Fruit fly (Drosophila melanogaster) whole organism, prepupa: ENCODE results near the gene CG14374.

Experiments used
- Blimp-1 ChIP-seq: fragments of 200-800 bp; sonication (Bioruptor generic); optimal IDR thresholded peaks from 3 replicates; lab custom pipeline; 2017; ENCODE audit warnings: missing biosample characterization, missing genetic modification characterization, mild to moderate bottlenecking, moderate library complexity, missing genetic modification reagents
- CG10631 ChIP-seq: fragments of 200-800 bp; sonication (Bioruptor generic); optimal IDR thresholded peaks from 2 replicates; lab custom pipeline; 2016; ENCODE audit warnings: missing biosample characterization, missing genetic modification characterization
- CG10669 ChIP-seq: fragments of 200-800 bp; sonication (Bioruptor generic); optimal IDR thresholded peaks from 3 replicates; lab custom pipeline; 2018; ENCODE audit warnings: missing biosample characterization, mild to moderate bottlenecking, missing genetic modification characterization, moderate library complexity
- CG11762 ChIP-seq: fragments of 200-800 bp; sonication (Bioruptor generic); optimal IDR thresholded peaks from 3 replicates; lab custom pipeline; 2016; ENCODE audit warnings: missing biosample characterization, missing genetic modification characterization; ENCODE audit not compliant: insufficient read depth
- CG15336 ChIP-seq: fragments of 200-800 bp; sonication (Bioruptor generic); IDR thresholded peaks from 2 replicates; pipeline ENCODE4 v1.3.6; 2022; ENCODE audit warnings: missing biosample characterization, missing genetic modification characterization
- CG1621 ChIP-seq: fragments of 200-800 bp; sonication (Bioruptor generic); optimal IDR thresholded peaks from 3 replicates; lab custom pipeline; 2018; ENCODE audit warnings: missing biosample characterization, mild to moderate bottlenecking, missing genetic modification characterization
- CG3032 ChIP-seq: fragments of 200-800 bp; optimal IDR thresholded peaks from 2 replicates; lab custom pipeline; 2019; ENCODE audit warnings: missing biosample characterization, mild to moderate bottlenecking, missing genetic modification characterization, moderate library complexity
- CG31627 ChIP-seq: fragments of 200-800 bp; sonication (Bioruptor generic); optimal IDR thresholded peaks from 3 replicates; lab custom pipeline; 2016; ENCODE audit warnings: missing biosample characterization, missing genetic modification characterization
- CG32006 ChIP-seq: fragments of 200-800 bp; sonication (Bioruptor generic); optimal IDR thresholded peaks from 3 replicates; lab custom pipeline; 2017; ENCODE audit warnings: missing biosample characterization, mild to moderate bottlenecking, missing genetic modification characterization
- CG34406 ChIP-seq: fragments of 200-800 bp; sonication (Bioruptor generic); optimal IDR thresholded peaks from 3 replicates; lab custom pipeline; 2016; ENCODE audit warnings: missing biosample characterization, missing genetic modification characterization
- CG3919 ChIP-seq: fragments of 200-800 bp; sonication (Bioruptor generic); optimal IDR thresholded peaks from 3 replicates; lab custom pipeline; 2016; ENCODE audit warnings: missing biosample characterization, missing genetic modification characterization
- CG4318 ChIP-seq: fragments of 200-800 bp; sonication (Bioruptor generic); optimal IDR thresholded peaks from 3 replicates; lab custom pipeline; 2017; ENCODE audit warnings: missing biosample characterization, mild to moderate bottlenecking, missing genetic modification characterization
- CG6163 ChIP-seq: fragments of 200-800 bp; sonication (Bioruptor generic); IDR thresholded peaks from 3 replicates; pipeline ENCODE4 v1.3.6; 2022; ENCODE audit warnings: missing biosample characterization, missing genetic modification characterization
- CG6276 ChIP-seq: fragments of 200-800 bp; sonication (Bioruptor generic); optimal IDR thresholded peaks from 2 replicates; lab custom pipeline; 2017; ENCODE audit warnings: missing biosample characterization, mild to moderate bottlenecking, missing genetic modification characterization
- CG6808 ChIP-seq: fragments of 200-800 bp; sonication (Bioruptor generic); optimal IDR thresholded peaks from 3 replicates; lab custom pipeline; 2017; ENCODE audit warnings: missing biosample characterization, missing genetic modification characterization, mild to moderate bottlenecking, moderate library complexity, missing genetic modification reagents
- CG6854 ChIP-seq: fragments of 200-800 bp; sonication (Bioruptor generic); optimal IDR thresholded peaks from 2 replicates; lab custom pipeline; 2017; ENCODE audit warnings: missing biosample characterization, mild to moderate bottlenecking, missing genetic modification characterization
- CG8119 ChIP-seq: fragments of 200-800 bp; sonication (Bioruptor generic); IDR thresholded peaks from 3 replicates; pipeline ENCODE4 v1.3.6; 2022; ENCODE audit warnings: missing biosample characterization, missing genetic modification characterization
- CG8319 ChIP-seq: fragments of 200-800 bp; sonication (Bioruptor generic); optimal IDR thresholded peaks from 3 replicates; lab custom pipeline; 2016; ENCODE audit warnings: missing biosample characterization, missing genetic modification characterization
- CG8632 ChIP-seq: fragments of 200-800 bp; sonication (Bioruptor generic); optimal IDR thresholded peaks from 3 replicates; lab custom pipeline; 2016; ENCODE audit warnings: missing biosample characterization, missing genetic modification characterization
- CG9139 ChIP-seq: fragments of 200-800 bp; sonication (Bioruptor generic); optimal IDR thresholded peaks from 3 replicates; lab custom pipeline; 2017; ENCODE audit warnings: missing biosample characterization, mild to moderate bottlenecking, missing genetic modification characterization
- Eip75B ChIP-seq: fragments of 200-800 bp; sonication (Bioruptor generic); optimal IDR thresholded peaks from 3 replicates; lab custom pipeline; 2016; ENCODE audit warnings: missing biosample characterization, missing genetic modification characterization
- Eip78C ChIP-seq: fragments of 200-800 bp; sonication (Bioruptor generic); peaks from one replicate; lab custom pipeline; 2016; ENCODE audit warnings: missing biosample characterization, missing genetic modification characterization
- Eip93F ChIP-seq: fragments of 200-800 bp; sonication (Bioruptor generic); optimal IDR thresholded peaks from 2 replicates; lab custom pipeline; 2016; ENCODE audit warnings: missing biosample characterization, mild to moderate bottlenecking, missing genetic modification characterization
- Lpt ChIP-seq: fragments of 200-800 bp; sonication (Bioruptor generic); optimal IDR thresholded peaks from 3 replicates; lab custom pipeline; 2016; ENCODE audit warnings: missing biosample characterization, missing genetic modification characterization
- OdsH ChIP-seq: fragments of 200-800 bp; sonication (Bioruptor generic); optimal IDR thresholded peaks from 3 replicates; lab custom pipeline; 2016; ENCODE audit warnings: missing biosample characterization, missing genetic modification characterization
- Smox ChIP-seq: fragments of 200-800 bp; sonication (Bioruptor generic); optimal IDR thresholded peaks from 3 replicates; lab custom pipeline; 2016; ENCODE audit warnings: missing biosample characterization, missing genetic modification characterization
- Sox15 ChIP-seq: fragments of 200-800 bp; sonication (Bioruptor generic); optimal IDR thresholded peaks from 3 replicates; lab custom pipeline; 2016; ENCODE audit warnings: missing biosample characterization, missing genetic modification characterization
- achi ChIP-seq: fragments of 200-800 bp; sonication (Bioruptor generic); optimal IDR thresholded peaks from 3 replicates; lab custom pipeline; 2016; ENCODE audit warnings: missing biosample characterization, missing genetic modification characterization
- acj6 ChIP-seq: fragments of 200-800 bp; sonication (Bioruptor generic); optimal IDR thresholded peaks from 3 replicates; lab custom pipeline; 2016; ENCODE audit warnings: missing biosample characterization, missing genetic modification characterization
- cyc ChIP-seq: fragments of 200-800 bp; sonication (Bioruptor generic); optimal IDR thresholded peaks from 3 replicates; lab custom pipeline; 2016; ENCODE audit warnings: missing biosample characterization, missing genetic modification characterization
- dac ChIP-seq: fragments of 200-800 bp; sonication (Bioruptor generic); optimal IDR thresholded peaks from 2 replicates; lab custom pipeline; 2017; ENCODE audit warnings: missing biosample characterization, mild to moderate bottlenecking, missing genetic modification characterization
- dsx ChIP-seq: fragments of 200-800 bp; optimal IDR thresholded peaks from 3 replicates; lab custom pipeline; 2019; ENCODE audit warnings: missing biosample characterization, mild to moderate bottlenecking, missing genetic modification characterization, moderate library complexity; ENCODE audit not compliant: poor library complexity, severe bottlenecking
- eg ChIP-seq: fragments of 200-800 bp; sonication (Bioruptor generic); IDR thresholded peaks from 3 replicates; pipeline ENCODE4 v1.3.6; 2022; ENCODE audit warnings: missing biosample characterization, missing genetic modification characterization
- esn ChIP-seq: fragments of 200-800 bp; sonication (Bioruptor generic); optimal IDR thresholded peaks from 2 replicates; lab custom pipeline; 2016; ENCODE audit warnings: missing biosample characterization, mild to moderate bottlenecking, missing genetic modification characterization, moderate library complexity
- fd59A ChIP-seq: fragments of 200-800 bp; sonication (Bioruptor generic); optimal IDR thresholded peaks from 2 replicates; lab custom pipeline; 2017; ENCODE audit warnings: missing biosample characterization, mild to moderate bottlenecking, missing genetic modification characterization, missing genetic modification reagents
- fkh ChIP-seq: fragments of 200-800 bp; sonication (Bioruptor generic); optimal IDR thresholded peaks from 3 replicates; lab custom pipeline; 2017; ENCODE audit warnings: missing biosample characterization, mild to moderate bottlenecking, missing genetic modification characterization, moderate library complexity
- lz ChIP-seq: fragments of 200-800 bp; sonication (Bioruptor generic); optimal IDR thresholded peaks from 3 replicates; lab custom pipeline; 2016; ENCODE audit warnings: missing biosample characterization, missing genetic modification characterization
- net ChIP-seq: fragments of 200-800 bp; sonication (Bioruptor generic); optimal IDR thresholded peaks from 3 replicates; lab custom pipeline; 2016; ENCODE audit warnings: missing biosample characterization, missing genetic modification characterization
- salr ChIP-seq, 2 experiments: fragments of 200-800 bp; sonication (Bioruptor generic); optimal IDR thresholded peaks; 3 replicates each; lab custom pipeline; 2016 to 2018; ENCODE audit warnings: missing biosample characterization in 2 of 2, missing genetic modification characterization in 2 of 2, mild to moderate bottlenecking in 1 of 2
- spab ChIP-seq: fragments of 200-800 bp; sonication (Bioruptor generic); optimal IDR thresholded peaks from 2 replicates; lab custom pipeline; 2017; ENCODE audit warnings: missing biosample characterization, mild to moderate bottlenecking, missing genetic modification characterization, missing genetic modification reagents
- ss ChIP-seq, 2 experiments: fragments of 200-800 bp; sonication (Bioruptor generic); optimal IDR thresholded peaks; 2 replicates in 1 of 2; 3 replicates in 1 of 2; lab custom pipeline; 2017 to 2018; ENCODE audit warnings: mild to moderate bottlenecking in 2 of 2, missing biosample characterization in 2 of 2, missing genetic modification characterization in 2 of 2, moderate library complexity in 1 of 2
- svp ChIP-seq: fragments of 200-800 bp; sonication (Bioruptor generic); peaks from one replicate; lab custom pipeline; 2016; ENCODE audit warnings: missing biosample characterization, missing genetic modification characterization
- topi ChIP-seq: fragments of 200-800 bp; sonication (Bioruptor generic); optimal IDR thresholded peaks from 3 replicates; lab custom pipeline; 2016; ENCODE audit warnings: missing biosample characterization, missing genetic modification characterization
- vri ChIP-seq: fragments of 200-800 bp; sonication (Bioruptor generic); optimal IDR thresholded peaks from 3 replicates; lab custom pipeline; 2016; ENCODE audit warnings: missing biosample characterization, mild to moderate bottlenecking, missing genetic modification characterization

The CG14374 gene

dm6 chr3R:13428341-13429040 is 31.6 kb upstream of the CG14374 start (continued):
- peak; percentile 56 for TF ChIP-seq esn (GFP tag; lab: Kevin White, UChicago)
- no peak for TF ChIP-seq CG6854 (GFP tag; lab: Kevin White, UChicago)
- peak; percentile 53 for TF ChIP-seq lz (GFP tag; lab: Kevin White, UChicago)
- TF ChIP-seq eg (GFP tag; lab: Robert Waterston, UW), result peak; percentile 82
- peak; percentile 85 for TF ChIP-seq CG15336
- TF ChIP-seq Blimp-1 (GFP tag; lab: Kevin White, UChicago), result no peak
- TF ChIP-seq Eip75B, result peak; percentile 61
- TF ChIP-seq CG6163 (GFP tag; lab: Robert Waterston, UW), result peak; percentile 70; the same call in 2 of the 3 replicates
- peak; percentile 39 for TF ChIP-seq vri (GFP tag; lab: Kevin White, UChicago)
- peak; percentile 60 for TF ChIP-seq spab
- TF ChIP-seq Lpt (GFP tag; lab: Kevin White, UChicago), result peak; percentile 79
- TF ChIP-seq CG32006 (GFP tag; lab: Kevin White, UChicago), result peak; percentile 73
- TF ChIP-seq CG3032 (tag; lab: Kevin White, UChicago), result peak; percentile 50
- TF ChIP-seq dac (GFP tag; lab: Kevin White, UChicago), result peak; percentile 35
- TF ChIP-seq CG6808, result peak; percentile 37
- TF ChIP-seq CG1621 (tag; lab: Kevin White, UChicago), result peak; percentile 19

- peak; percentile 64 for TF ChIP-seq CG8119 (GFP tag; lab: Robert Waterston, UW)
- TF ChIP-seq fkh (GFP tag; lab: Kevin White, UChicago), result no peak
- TF ChIP-seq cyc (GFP tag; lab: Kevin White, UChicago), result no peak
- TF ChIP-seq CG31627 (GFP tag; lab: Kevin White, UChicago), result no peak
- peak; percentile 67 for TF ChIP-seq CG32006 (GFP tag; lab: Kevin White, UChicago)
- TF ChIP-seq Sox15 (GFP tag; lab: Kevin White, UChicago), result no peak
- no peak for TF ChIP-seq Smox (GFP tag; lab: Kevin White, UChicago)
- peak; percentile 36 for TF ChIP-seq spab
- TF ChIP-seq CG6276 (GFP tag; lab: Kevin White, UChicago), result peak; percentile 28
- TF ChIP-seq Lpt (GFP tag; lab: Kevin White, UChicago), result no peak
- peak; percentile 37 for TF ChIP-seq net
- peak; percentile 26 for TF ChIP-seq OdsH (GFP tag; lab: Kevin White, UChicago)
- peak; percentile 21 for TF ChIP-seq CG8632
- TF ChIP-seq achi (GFP tag; lab: Kevin White, UChicago), result peak; percentile 19
- peak in 1 of 2 experiments; percentile 46 for TF ChIP-seq salr (GFP tag; optimal IDR thresholded peaks at IDR 0.05; lab: Kevin White, UChicago)
- TF ChIP-seq CG10669, result peak; percentile 33
- peak; percentile 77 for TF ChIP-seq Eip78C (GFP tag; lab: Kevin White, UChicago)
- no peak for TF ChIP-seq CG8319 (GFP tag; lab: Kevin White, UChicago)
- peak; percentile 49 for TF ChIP-seq CG3032 (tag; lab: Kevin White, UChicago)
- no peak for TF ChIP-seq fd59A
- peak; percentile 1 for TF ChIP-seq CG3919 (GFP tag; lab: Kevin White, UChicago)
- TF ChIP-seq CG6808, result peak; percentile 54
- peak; percentile 47 for TF ChIP-seq CG4318 (GFP tag; lab: Kevin White, UChicago)
- peak; percentile 13 for TF ChIP-seq acj6 (GFP tag; lab: Kevin White, UChicago)
- no peak for TF ChIP-seq Eip93F (GFP tag; lab: Kevin White, UChicago)
- peak; percentile 11 for TF ChIP-seq svp
- peak; percentile 18 for TF ChIP-seq CG34406
- TF ChIP-seq dsx (GFP tag; lab: Kevin White, UChicago), result peak; percentile 23
- TF ChIP-seq CG15336, result peak; percentile 56
- TF ChIP-seq topi (GFP tag; lab: Kevin White, UChicago), result no peak
- TF ChIP-seq ss (GFP tag; optimal IDR thresholded peaks at IDR 0.05; lab: Kevin White, UChicago), result no peak
- TF ChIP-seq CG10631, result peak; percentile 58
- peak; percentile 26 for TF ChIP-seq CG9139 (GFP tag; lab: Kevin White, UChicago)
- TF ChIP-seq CG11762, result no peak
Observed at dm6 chr3R:13425470-13426033, 28.6 kb upstream of the CG14374 start, which contains the start of gene Act87E. TSS of gene Act87E (plus strand) at chr3R:13425983.
